Worm (Caenorhabditis elegans) whole organism, mixed stage, embryonic: ENCODE measurements around the gene ift-74.

Source experiments
- M03D4.4 ChIP-seq: sonication (generic microtip); optimal IDR thresholded peaks from 2 replicates; lab custom pipeline; 2017; ENCODE audit warnings: mild to moderate bottlenecking, missing genetic modification characterization, missing compliant biosample characterization
- bed-3 ChIP-seq: fragments of 200-800 bp; sonication (Bioruptor generic); optimal IDR thresholded peaks from 3 replicates; lab custom pipeline; 2018; ENCODE audit warnings: mild to moderate bottlenecking, missing genetic modification characterization, moderate library complexity, missing compliant biosample characterization
- blmp-1 ChIP-seq: fragments of 150-350 bp; optimal IDR thresholded peaks from 2 replicates; lab custom pipeline; 2014; ENCODE audit warnings: missing biosample characterization, missing genetic modification characterization
- ceh-39 ChIP-seq: fragments of 150-350 bp; optimal IDR thresholded peaks from 2 replicates; lab custom pipeline; 2014; ENCODE audit warnings: missing biosample characterization, missing genetic modification characterization
- ceh-43 ChIP-seq: fragments of 200-800 bp; sonication (Bioruptor generic); optimal IDR thresholded peaks from 2 replicates; lab custom pipeline; 2018; ENCODE audit warnings: mild to moderate bottlenecking, missing genetic modification characterization, moderate library complexity, missing compliant biosample characterization
- ceh-83 ChIP-seq: fragments of 200-800 bp; sonication (Bioruptor generic); optimal IDR thresholded peaks from 2 replicates; lab custom pipeline; 2018; ENCODE audit warnings: mild to moderate bottlenecking, missing genetic modification characterization, missing compliant biosample characterization
- ces-1 ChIP-seq: fragments of 150-350 bp; optimal IDR thresholded peaks from 2 replicates; lab custom pipeline; 2014; ENCODE audit warnings: missing biosample characterization, missing genetic modification reagents, missing genetic modification characterization
- cnd-1 ChIP-seq: fragments of 200-800 bp; sonication (Bioruptor generic); optimal IDR thresholded peaks from 2 replicates; lab custom pipeline; 2018; ENCODE audit warnings: mild to moderate bottlenecking, missing genetic modification characterization, missing compliant biosample characterization
- drap-1 ChIP-seq: fragments of 200-800 bp; sonication (Bioruptor generic); optimal IDR thresholded peaks from 3 replicates; lab custom pipeline; 2018; ENCODE audit warnings: mild to moderate bottlenecking, missing genetic modification characterization, missing compliant biosample characterization
- elt-1 ChIP-seq: sonication (generic microtip); optimal IDR thresholded peaks from 2 replicates; lab custom pipeline; 2017; ENCODE audit warnings: missing genetic modification characterization, mild to moderate bottlenecking, missing compliant biosample characterization, antibody characterized with exemption, moderate library complexity, borderline replicate concordance; ENCODE audit not compliant: insufficient read depth
- elt-3 ChIP-seq: fragments of 150-350 bp; optimal IDR thresholded peaks from 2 replicates; lab custom pipeline; 2014; ENCODE audit warnings: missing biosample characterization, missing genetic modification characterization
- ham-2 ChIP-seq: fragments of 200-800 bp; sonication (Bioruptor generic); optimal IDR thresholded peaks from 2 replicates; lab custom pipeline; 2018; ENCODE audit warnings: mild to moderate bottlenecking, missing genetic modification characterization, missing compliant biosample characterization
- hlh-1 ChIP-seq: fragments of 150-350 bp; optimal IDR thresholded peaks from 2 replicates; lab custom pipeline; 2014; ENCODE audit warnings: missing biosample characterization, missing genetic modification reagents, missing genetic modification characterization
- lin-13 ChIP-seq: fragments of 150-350 bp; optimal IDR thresholded peaks from 2 replicates; lab custom pipeline; 2014; ENCODE audit warnings: missing biosample characterization, missing genetic modification characterization
- lin-32 ChIP-seq: fragments of 200-800 bp; sonication (Bioruptor generic); optimal IDR thresholded peaks from 2 replicates; lab custom pipeline; 2018; ENCODE audit warnings: mild to moderate bottlenecking, missing genetic modification characterization, missing compliant biosample characterization
- mab-5 ChIP-seq: fragments of 150-350 bp; optimal IDR thresholded peaks from 2 replicates; lab custom pipeline; 2014; ENCODE audit warnings: missing biosample characterization, missing genetic modification characterization
- mep-1 ChIP-seq: fragments of 150-350 bp; optimal IDR thresholded peaks from 2 replicates; lab custom pipeline; 2017; ENCODE audit warnings: missing biosample characterization, missing genetic modification reagents, missing genetic modification characterization, inconsistent platforms
- mls-2 ChIP-seq: sonication (generic microtip); optimal IDR thresholded peaks from 2 replicates; lab custom pipeline; 2016; ENCODE audit warnings: mild to moderate bottlenecking, missing genetic modification characterization, moderate library complexity, missing compliant biosample characterization
- nhr-12 ChIP-seq: fragments of 150-350 bp; optimal IDR thresholded peaks from 2 replicates; lab custom pipeline; 2014; ENCODE audit warnings: missing biosample characterization, missing genetic modification characterization
- nhr-2 ChIP-seq: fragments of 150-350 bp; optimal IDR thresholded peaks from 2 replicates; lab custom pipeline; 2014; ENCODE audit warnings: missing biosample characterization, missing genetic modification characterization
- nhr-28 ChIP-seq: fragments of 150-350 bp; optimal IDR thresholded peaks from 2 replicates; lab custom pipeline; 2014; ENCODE audit warnings: missing biosample characterization, missing genetic modification characterization
- nhr-76 ChIP-seq: sonication (generic microtip); optimal IDR thresholded peaks from 2 replicates; lab custom pipeline; 2017; ENCODE audit warnings: missing biosample characterization, missing genetic modification characterization
- pha-4 ChIP-seq: fragments of 150-350 bp; optimal IDR thresholded peaks from 2 replicates; lab custom pipeline; 2018; ENCODE audit warnings: missing biosample characterization, missing genetic modification reagents, missing genetic modification characterization
- sem-2 ChIP-seq: fragments of 200-800 bp; sonication (Bioruptor generic); optimal IDR thresholded peaks from 2 replicates; lab custom pipeline; 2018; ENCODE audit warnings: mild to moderate bottlenecking, missing genetic modification characterization, missing compliant biosample characterization
- snpc-4 ChIP-seq: fragments of 150-350 bp; optimal IDR thresholded peaks from 2 replicates; lab custom pipeline; 2014; ENCODE audit warnings: missing biosample characterization, missing genetic modification characterization
- tbx-8 ChIP-seq: fragments of 200-800 bp; sonication (Bioruptor generic); optimal IDR thresholded peaks from 2 replicates; lab custom pipeline; 2018; ENCODE audit warnings: mild to moderate bottlenecking, missing genetic modification characterization, moderate library complexity, missing compliant biosample characterization
- unc-120 ChIP-seq: sonication (generic microtip); optimal IDR thresholded peaks from 2 replicates; lab custom pipeline; 2017; ENCODE audit warnings: missing genetic modification characterization, missing compliant biosample characterization; ENCODE audit not compliant: poor library complexity, severe bottlenecking
- unc-39 ChIP-seq: fragments of 150-350 bp; optimal IDR thresholded peaks from 2 replicates; lab custom pipeline; 2014; ENCODE audit warnings: missing biosample characterization, missing genetic modification characterization
- unc-62 ChIP-seq: fragments of 150-350 bp; optimal IDR thresholded peaks from 2 replicates; lab custom pipeline; 2014; ENCODE audit warnings: missing biosample characterization, missing genetic modification reagents, missing genetic modification characterization
- zip-8 ChIP-seq: fragments of 150-350 bp; optimal IDR thresholded peaks from 2 replicates; lab custom pipeline; 2014; ENCODE audit warnings: missing biosample characterization, missing genetic modification characterization
- ztf-11 ChIP-seq: fragments of 150-350 bp; optimal IDR thresholded peaks from 2 replicates; lab custom pipeline; 2014; ENCODE audit warnings: missing biosample characterization, missing genetic modification characterization

ift-74 gene

ce11 chrII:6707496-6708260 is 27.9 kb downstream of the ift-74 start:
- TF ChIP-seq mab-5 (tag; lab: Kevin White, UChicago) (no peak), unc-62 (GFP tag; lab: Kevin White, UChicago) (peak; percentile 50), hlh-1 (tag; lab: Kevin White, UChicago) (peak; percentile 61), ces-1 (GFP tag; lab: Kevin White, UChicago) (peak; percentile 49), mep-1 (tag; lab: Kevin White, UChicago) (no peak), lin-32 (GFP tag; lab: Kevin White, UChicago) (no peak), unc-120 (tag; lab: Kevin White, UChicago) (peak; percentile 34), nhr-28 (no peak)

ce11 chrII:6708980-6709379 is 29.2 kb downstream of the ift-74 start:
- TF ChIP-seq drap-1 (GFP tag; lab: Kevin White, UChicago) (no peak), unc-120 (tag; lab: Kevin White, UChicago) (peak; percentile 90), unc-62 (GFP tag; lab: Kevin White, UChicago) (peak; percentile 21), cnd-1 (tag; lab: Kevin White, UChicago) (no peak)

DNA sequence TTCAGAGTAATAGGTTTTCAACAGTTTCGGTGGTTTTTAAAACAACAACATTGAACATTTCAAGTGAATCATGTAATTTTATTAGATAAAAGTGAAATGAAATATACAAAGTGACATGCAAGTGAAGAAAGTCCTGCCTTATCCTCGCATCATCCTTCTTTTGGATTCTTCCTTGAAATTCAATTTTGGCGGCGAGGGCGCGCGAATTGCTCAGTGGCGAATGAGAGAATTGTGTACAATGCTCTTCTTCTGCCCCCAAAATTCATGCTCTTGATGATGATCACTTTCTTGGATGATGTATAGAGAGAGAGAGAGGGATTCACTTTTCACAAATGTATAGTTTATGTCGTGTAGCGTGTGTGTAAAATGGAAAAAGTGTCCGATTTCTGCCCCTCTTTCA is 29.9 kb downstream of the ift-74 start:
- TF ChIP-seq bed-3 (no peak), nhr-12 (tag; lab: Kevin White, UChicago) (no peak), ces-1 (GFP tag; lab: Kevin White, UChicago) (peak; percentile 96), zip-8 (tag; lab: Kevin White, UChicago) (no peak), nhr-2 (tag; lab: Kevin White, UChicago) (no peak), snpc-4 (tag; lab: Kevin White, UChicago) (no peak), mls-2 (no peak)

DNA sequence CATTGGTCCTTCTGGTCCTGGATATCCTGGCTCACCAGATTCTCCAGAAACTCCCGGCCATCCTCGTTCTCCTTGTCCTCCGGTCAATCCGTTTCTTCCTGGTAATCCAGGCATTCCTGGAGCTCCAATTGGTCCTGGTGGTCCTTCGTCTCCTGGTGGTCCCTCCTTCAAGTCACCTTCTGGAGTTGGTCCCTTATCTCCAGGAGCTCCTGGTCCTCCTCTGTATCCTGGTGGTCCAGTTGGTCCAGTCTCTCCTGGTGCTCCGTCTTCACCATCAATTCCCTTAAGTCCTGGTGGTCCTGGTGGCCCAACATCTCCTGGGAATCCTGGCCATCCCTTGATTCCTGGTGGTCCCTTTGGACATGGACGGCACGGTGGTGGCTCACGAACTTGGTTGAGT is 30.8 kb downstream of the ift-74 start:
- TF ChIP-seq blmp-1 (tag; lab: Kevin White, UChicago), result no peak
- TF ChIP-seq lin-32 (GFP tag; lab: Kevin White, UChicago), result no peak
- no peak for TF ChIP-seq lin-13 (tag; lab: Kevin White, UChicago)

DNA sequence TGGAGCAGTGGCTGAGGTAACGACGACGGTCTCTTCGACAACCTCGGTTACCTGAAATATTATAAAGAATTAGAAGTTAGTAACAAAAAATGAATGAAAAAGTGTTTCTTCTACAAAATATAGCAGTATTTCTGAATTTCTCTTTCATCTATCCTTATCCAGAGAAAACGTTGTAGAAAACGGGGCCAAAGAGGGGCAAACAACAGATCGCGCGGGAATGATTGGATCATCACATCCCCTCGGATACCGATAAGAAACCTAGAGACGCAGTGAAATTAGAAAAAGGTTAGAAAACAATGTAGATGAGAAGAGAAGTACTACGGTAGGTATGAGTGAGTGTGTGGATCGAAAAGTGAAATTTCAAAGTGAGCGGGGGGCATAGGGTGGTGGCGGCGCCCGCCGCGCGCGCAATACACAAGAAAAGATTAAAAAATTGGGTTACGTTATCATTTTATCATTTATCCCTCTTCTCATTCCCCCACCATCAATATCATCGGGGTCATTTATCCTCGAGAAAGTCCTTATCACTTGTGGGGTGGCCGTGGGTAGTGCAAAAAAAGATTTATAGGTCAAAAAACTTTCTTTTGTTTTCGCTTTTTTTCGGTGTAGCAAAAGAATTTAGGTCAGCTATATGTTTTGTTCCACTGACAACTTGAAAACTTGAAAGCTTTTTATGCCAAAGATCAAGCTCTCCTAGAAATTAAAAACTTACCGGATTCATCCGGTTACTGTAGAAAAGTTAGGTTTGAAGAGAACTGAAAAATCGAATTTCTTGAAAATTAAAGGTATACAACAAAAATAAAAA is 32.6 kb downstream of the ift-74 start, which contains the start of the genes dpy-10 and T14B4.19:
Gene dpy-10, minus strand, starts transcription at position 51 of the 805 bp plus-strand sequence.
Gene T14B4.19, minus strand, starts transcription at position 755 of the 805 bp plus-strand sequence.
- no peak for TF ChIP-seq cnd-1 (tag; lab: Kevin White, UChicago)
- TF ChIP-seq ceh-83, result no peak
- TF ChIP-seq tbx-8, result no peak
- TF ChIP-seq blmp-1 (tag; lab: Kevin White, UChicago), result peak; percentile 82
- TF ChIP-seq mep-1 (tag; lab: Kevin White, UChicago), result no peak
- peak; percentile 58 for TF ChIP-seq elt-3 (tag; lab: Kevin White, UChicago)
- TF ChIP-seq nhr-76 (tag; lab: Kevin White, UChicago), result no peak
- TF ChIP-seq elt-1 (tag; lab: Kevin White, UChicago), result peak; percentile 80
- TF ChIP-seq mab-5 (tag; lab: Kevin White, UChicago), result no peak
- TF ChIP-seq ham-2 (GFP tag; lab: Kevin White, UChicago), result peak; percentile 39

DNA sequence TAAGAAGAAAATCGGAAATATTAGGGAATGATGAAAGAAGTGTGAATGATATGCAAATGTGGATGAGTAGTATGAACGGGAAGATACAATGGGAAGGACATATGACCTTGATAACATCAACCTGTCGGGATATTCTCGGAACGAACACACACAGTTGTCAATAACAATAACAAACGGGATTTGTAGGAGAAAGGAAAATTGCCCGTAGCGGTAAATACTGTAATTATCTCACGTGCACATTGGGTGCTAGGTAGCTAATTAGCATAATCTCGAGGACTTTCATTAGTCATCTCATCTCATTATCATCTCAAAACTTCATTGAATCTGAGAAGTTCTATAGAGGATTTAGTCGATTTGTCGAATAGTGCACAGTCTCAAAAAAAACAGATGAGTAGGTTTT is 33.2 kb downstream of the ift-74 start:
- TF ChIP-seq ceh-43 (GFP tag; lab: Kevin White, UChicago), result no peak
- TF ChIP-seq elt-1 (tag; lab: Kevin White, UChicago), result peak; percentile 51
- TF ChIP-seq unc-62 (GFP tag; lab: Kevin White, UChicago), result peak; percentile 32
- TF ChIP-seq ces-1 (GFP tag; lab: Kevin White, UChicago), result no peak
- no peak for TF ChIP-seq snpc-4 (tag; lab: Kevin White, UChicago)
- TF ChIP-seq ham-2 (GFP tag; lab: Kevin White, UChicago), result peak; percentile 84
- TF ChIP-seq elt-3 (tag; lab: Kevin White, UChicago), result no peak
- no peak for TF ChIP-seq pha-4 (tag; lab: Kevin White, UChicago)
- TF ChIP-seq unc-39 (tag; lab: Kevin White, UChicago), result no peak
- TF ChIP-seq M03D4.4, result no peak
- no peak for TF ChIP-seq ztf-11 (tag; lab: Kevin White, UChicago)
- TF ChIP-seq ceh-39 (tag; lab: Kevin White, UChicago), result no peak
- TF ChIP-seq ceh-83, result no peak
- no peak for TF ChIP-seq sem-2 (GFP tag; lab: Kevin White, UChicago)
